Worm (Caenorhabditis elegans) whole organism, L2 larva: Measurements from ENCODE around the gene Y7A5A.1.

Experiments
- R02D3.7 ChIP-seq: fragments of 150-350 bp; optimal IDR thresholded peaks from 2 replicates; lab custom pipeline; 2014; ENCODE audit warnings: missing biosample characterization, missing genetic modification characterization
- ama-1 ChIP-seq: fragments of 150-350 bp; optimal IDR thresholded peaks from 2 replicates; lab custom pipeline; 2018; ENCODE audit warnings: inconsistent platforms
- ceh-16 ChIP-seq: fragments of 150-350 bp; optimal IDR thresholded peaks from 2 replicates; lab custom pipeline; 2014; ENCODE audit warnings: missing biosample characterization, missing genetic modification characterization
- ceh-82 ChIP-seq: fragments of 150-350 bp; optimal IDR thresholded peaks from 2 replicates; lab custom pipeline; 2014; ENCODE audit warnings: missing biosample characterization, missing genetic modification characterization
- egl-27 ChIP-seq: sonication (generic microtip); optimal IDR thresholded peaks from 3 replicates; lab custom pipeline; 2017; ENCODE audit warnings: missing biosample characterization, missing genetic modification reagents, missing genetic modification characterization
- lin-13 ChIP-seq: fragments of 150-350 bp; optimal IDR thresholded peaks from 2 replicates; lab custom pipeline; 2014; ENCODE audit warnings: missing biosample characterization, missing genetic modification reagents, missing genetic modification characterization
- mab-5 ChIP-seq: fragments of 150-350 bp; optimal IDR thresholded peaks from 2 replicates; lab custom pipeline; 2014; ENCODE audit warnings: missing biosample characterization, missing genetic modification characterization
- nhr-12 ChIP-seq: fragments of 150-350 bp; optimal IDR thresholded peaks from 2 replicates; lab custom pipeline; 2014; ENCODE audit warnings: missing biosample characterization, missing genetic modification characterization
- nhr-77 ChIP-seq: fragments of 150-350 bp; optimal IDR thresholded peaks from 2 replicates; lab custom pipeline; 2014; ENCODE audit warnings: missing biosample characterization, missing genetic modification characterization
- sma-9 ChIP-seq, 2 experiments: fragments of 150-350 bp in 1 of 2; sonication (generic microtip) in 1 of 2; optimal IDR thresholded peaks; 2 replicates each; lab custom pipeline; 2014 to 2016; ENCODE audit warnings: missing genetic modification characterization in 2 of 2, mild to moderate bottlenecking in 1 of 2, missing biosample characterization in 1 of 2, missing compliant biosample characterization in 1 of 2, missing genetic modification reagents in 1 of 2, moderate library complexity in 1 of 2
- snpc-4 ChIP-seq: fragments of 150-350 bp; optimal IDR thresholded peaks from 2 replicates; lab custom pipeline; 2014; ENCODE audit warnings: missing biosample characterization, missing genetic modification characterization
- ztf-4 ChIP-seq: fragments of 150-350 bp; optimal IDR thresholded peaks from 2 replicates; lab custom pipeline; 2014; ENCODE audit warnings: missing biosample characterization, missing genetic modification characterization

DNA sequence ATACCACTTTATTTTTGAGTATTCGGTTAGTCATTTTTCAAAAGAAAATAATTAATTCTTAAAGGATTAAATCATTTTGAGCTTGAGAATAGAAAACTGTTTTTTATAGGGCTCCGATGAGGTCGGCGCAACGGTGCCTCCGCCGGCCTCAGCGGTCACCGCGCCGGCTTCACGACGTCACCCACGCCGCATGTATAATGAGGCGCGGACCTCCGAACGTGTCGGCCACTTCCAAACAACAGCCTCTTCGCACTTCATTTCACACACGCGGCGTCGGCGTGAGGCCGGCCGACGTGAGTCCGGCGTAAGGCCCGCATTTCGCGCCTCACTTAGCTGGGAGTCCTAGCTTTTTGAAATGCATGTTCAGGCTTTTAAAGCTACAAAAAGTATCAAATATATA is 4.4 kb downstream of the Y7A5A.1 start:
- TF ChIP-seq ceh-16 (tag; lab: Kevin White, UChicago) (no peak), snpc-4 (tag; lab: Kevin White, UChicago) (no peak), mab-5 (tag; lab: Kevin White, UChicago) (no peak), ama-1 (no peak), sma-9 (GFP tag; optimal IDR thresholded peaks at IDR 0.05; lab: Kevin White, UChicago) (no peak), sma-9 (tag; optimal IDR thresholded peaks at IDR 0.05; lab: Kevin White, UChicago) (no peak), ceh-82 (tag; lab: Kevin White, UChicago) (no peak), R02D3.7 (tag; lab: Kevin White, UChicago) (no peak), nhr-77 (tag; lab: Kevin White, UChicago) (no peak), nhr-12 (no peak), ztf-4 (tag; lab: Kevin White, UChicago) (no peak), egl-27 (tag; lab: Kevin White, UChicago) (no peak), lin-13 (GFP tag; lab: Kevin White, UChicago) (no peak)
